Fruit fly (Drosophila melanogaster) whole organism, embryonic: Measurements from ENCODE around the gene D12.

Experiments
- BEAF-32 ChIP-seq: fragments of 200-800 bp; sonication (Bioruptor generic); optimal IDR thresholded peaks from 3 replicates; lab custom pipeline; 2017; ENCODE audit warnings: missing biosample characterization, missing genetic modification characterization, mild to moderate bottlenecking, moderate library complexity, missing genetic modification reagents
- CG10321 ChIP-seq: fragments of 200-800 bp; sonication (Bioruptor generic); IDR thresholded peaks from 2 replicates; pipeline ENCODE4 v1.3.6; 2022; ENCODE audit warnings: missing biosample characterization, missing genetic modification characterization
- CG10462 ChIP-seq: fragments of 200-800 bp; sonication (Bioruptor generic); optimal IDR thresholded peaks from 2 replicates; lab custom pipeline; 2016; ENCODE audit warnings: missing biosample characterization, missing genetic modification characterization
- CG10565 ChIP-seq: fragments of 200-800 bp; sonication (Bioruptor generic); optimal IDR thresholded peaks from 3 replicates; lab custom pipeline; 2016; ENCODE audit warnings: missing biosample characterization, mild to moderate bottlenecking, missing genetic modification characterization
- CG11456 ChIP-seq: fragments of 200-800 bp; sonication (Bioruptor generic); IDR thresholded peaks from 3 replicates; pipeline ENCODE4 v1.3.6; 2022; ENCODE audit warnings: missing biosample characterization, missing genetic modification characterization
- CG12219 ChIP-seq: fragments of 200-800 bp; sonication (Bioruptor generic); optimal IDR thresholded peaks from 3 replicates; lab custom pipeline; 2018; ENCODE audit warnings: missing biosample characterization, mild to moderate bottlenecking, missing genetic modification characterization
- CG1233 ChIP-seq: fragments of 200-800 bp; sonication (Bioruptor generic); optimal IDR thresholded peaks from 4 replicates; lab custom pipeline; 2018; ENCODE audit warnings: missing biosample characterization, mild to moderate bottlenecking, missing genetic modification characterization
- CG15269 ChIP-seq: fragments of 200-800 bp; sonication (Bioruptor generic); optimal IDR thresholded peaks from 2 replicates; lab custom pipeline; 2018; ENCODE audit warnings: missing biosample characterization, mild to moderate bottlenecking, missing genetic modification characterization, moderate library complexity
- CG1602 ChIP-seq: fragments of 200-800 bp; sonication (Bioruptor generic); optimal IDR thresholded peaks from 3 replicates; lab custom pipeline; 2016; ENCODE audit warnings: missing biosample characterization, missing genetic modification characterization
- CG17612 ChIP-seq: fragments of 200-800 bp; sonication (Bioruptor generic); IDR thresholded peaks from 2 replicates; pipeline ENCODE4 v1.3.6; 2022; ENCODE audit warnings: missing biosample characterization, missing genetic modification characterization
- CG17829 ChIP-seq: fragments of 200-800 bp; optimal IDR thresholded peaks from 2 replicates; lab custom pipeline; 2019; ENCODE audit warnings: missing biosample characterization, mild to moderate bottlenecking, missing genetic modification characterization, moderate library complexity
- CG18011 ChIP-seq: fragments of 200-800 bp; sonication (Bioruptor generic); optimal IDR thresholded peaks from 2 replicates; lab custom pipeline; 2017; ENCODE audit warnings: missing biosample characterization, missing genetic modification characterization, mild to moderate bottlenecking, moderate library complexity, missing genotype
- CG31224 ChIP-seq: fragments of 200-800 bp; sonication (Bioruptor generic); IDR thresholded peaks from 2 replicates; pipeline ENCODE4 v1.3.6; 2022; ENCODE audit warnings: missing biosample characterization, missing genetic modification characterization
- CG31388 ChIP-seq: fragments of 200-800 bp; sonication (Bioruptor generic); optimal IDR thresholded peaks from 2 replicates; lab custom pipeline; 2016; ENCODE audit warnings: missing biosample characterization, missing genetic modification characterization
- CG34376 ChIP-seq: fragments of 200-800 bp; sonication (Bioruptor generic); optimal IDR thresholded peaks from 2 replicates; lab custom pipeline; 2018; ENCODE audit warnings: missing biosample characterization, mild to moderate bottlenecking, missing genetic modification characterization
- CG3726 ChIP-seq: fragments of 200-800 bp; sonication (Bioruptor generic); IDR thresholded peaks from 3 replicates; pipeline ENCODE4, ENCODE4 v1.3.6; 2022; ENCODE audit warnings: missing biosample characterization, missing genetic modification characterization
- CG4820 ChIP-seq: fragments of 200-800 bp; sonication (Bioruptor generic); optimal IDR thresholded peaks from 3 replicates; lab custom pipeline; 2016; ENCODE audit warnings: missing biosample characterization, missing genetic modification characterization
- CG6175 ChIP-seq: fragments of 200-800 bp; sonication (Bioruptor generic); IDR thresholded peaks from 3 replicates; pipeline ENCODE4 v1.3.6; 2022; ENCODE audit warnings: missing biosample characterization, missing genetic modification characterization
- D19A ChIP-seq: fragments of 200-800 bp; optimal IDR thresholded peaks from 3 replicates; lab custom pipeline; 2019; ENCODE audit warnings: missing biosample characterization, mild to moderate bottlenecking, missing genetic modification characterization, moderate library complexity
- Deaf1 ChIP-seq: fragments of 200-800 bp; optimal IDR thresholded peaks from 3 replicates; lab custom pipeline; 2019; ENCODE audit warnings: missing biosample characterization, mild to moderate bottlenecking, missing genetic modification characterization, moderate library complexity
- H2.0 ChIP-seq: fragments of 200-800 bp; sonication (Bioruptor generic); IDR thresholded peaks from 2 replicates; pipeline ENCODE4 v1.3.6; 2022; ENCODE audit warnings: missing biosample characterization, missing genetic modification characterization
- HHEX ChIP-seq: fragments of 200-800 bp; sonication (Bioruptor generic); optimal IDR thresholded peaks from 3 replicates; lab custom pipeline; 2017; ENCODE audit warnings: missing biosample characterization, mild to moderate bottlenecking, missing genetic modification characterization, missing genetic modification reagents
- Max ChIP-seq: fragments of 200-800 bp; sonication (Bioruptor generic); optimal IDR thresholded peaks from 2 replicates; lab custom pipeline; 2016; ENCODE audit warnings: missing biosample characterization, mild to moderate bottlenecking, missing genetic modification characterization
- Med ChIP-seq: fragments of 200-800 bp; sonication (Bioruptor generic); peaks from one replicate; lab custom pipeline; 2016; ENCODE audit warnings: missing biosample characterization, missing genetic modification characterization, mild to moderate bottlenecking, inconsistent platforms, moderate library complexity
- Neu2 ChIP-seq: fragments of 200-800 bp; sonication (Bioruptor generic); optimal IDR thresholded peaks from 3 replicates; lab custom pipeline; 2016; ENCODE audit warnings: missing biosample characterization, missing genetic modification characterization, borderline replicate concordance
- NfI ChIP-seq: fragments of 200-800 bp; sonication (Bioruptor generic); optimal IDR thresholded peaks from 3 replicates; lab custom pipeline; 2018; ENCODE audit warnings: missing biosample characterization, mild to moderate bottlenecking, missing genetic modification characterization, moderate library complexity
- Ravus ChIP-seq: fragments of 200-800 bp; sonication (Bioruptor generic); IDR thresholded peaks from 2 replicates; pipeline ENCODE4 v1.3.6; 2022; ENCODE audit warnings: missing biosample characterization, missing genetic modification characterization
- Sin3A ChIP-seq: fragments of >200 bp; optimal IDR thresholded peaks from 2 replicates; lab custom pipeline; 2018
- Sry-δ ChIP-seq: fragments of 200-800 bp; sonication (Bioruptor generic); optimal IDR thresholded peaks from 2 replicates; lab custom pipeline; 2016; ENCODE audit warnings: missing biosample characterization, missing genetic modification characterization
- Tbp ChIP-seq: fragments of >200 bp; optimal IDR thresholded peaks from 2 replicates; lab custom pipeline; 2018; ENCODE audit warnings: missing biosample characterization, missing genetic modification characterization
- abd-A ChIP-seq: fragments of 200-800 bp; sonication (Bioruptor generic); optimal IDR thresholded peaks from 3 replicates; lab custom pipeline; 2019; ENCODE audit warnings: missing biosample characterization, mild to moderate bottlenecking, missing genetic modification characterization, moderate library complexity
- bowl ChIP-seq: fragments of 200-800 bp; sonication (Bioruptor generic); IDR thresholded peaks from 2 replicates; pipeline ENCODE4 v1.3.6; 2022; ENCODE audit warnings: missing biosample characterization, missing genetic modification characterization
- br ChIP-seq: fragments of >200 bp; optimal IDR thresholded peaks from 2 replicates; lab custom pipeline; 2017
- bsh ChIP-seq, 2 experiments: fragments of 200-800 bp; sonication (Bioruptor generic); optimal IDR thresholded peaks; 2 replicates each; lab custom pipeline; 2017 to 2018; ENCODE audit warnings: mild to moderate bottlenecking in 2 of 2, missing biosample characterization in 2 of 2, missing genetic modification characterization in 2 of 2, moderate library complexity in 1 of 2
- dan ChIP-seq: fragments of 200-800 bp; sonication (Bioruptor generic); IDR thresholded peaks from 2 replicates; pipeline ENCODE4 v1.3.6; 2022; ENCODE audit warnings: missing biosample characterization, missing genetic modification characterization
- exex ChIP-seq: fragments of 200-800 bp; sonication (Bioruptor generic); optimal IDR thresholded peaks from 4 replicates; lab custom pipeline; 2018; ENCODE audit warnings: missing biosample characterization, mild to moderate bottlenecking, missing genetic modification characterization, moderate library complexity
- gce ChIP-seq: fragments of 200-800 bp; sonication (Bioruptor generic); IDR thresholded peaks from 3 replicates; pipeline ENCODE4 v1.3.6; 2022; ENCODE audit warnings: missing biosample characterization, missing genetic modification characterization
- ham ChIP-seq: fragments of 200-800 bp; sonication (Bioruptor generic); IDR thresholded peaks from 2 replicates; pipeline ENCODE4 v1.3.6; 2022; ENCODE audit warnings: missing biosample characterization, missing genetic modification characterization
- hkb ChIP-seq, 2 experiments: fragments of 200-800 bp in 1 of 2; fragments of >200 bp in 1 of 2; sonication (Bioruptor generic) in 1 of 2; IDR thresholded peaks in 1 of 2; optimal IDR thresholded peaks in 1 of 2; 2 replicates each; pipeline versions ENCODE4 v1.3.6 to Lab custom; 2017 to 2022; ENCODE audit warnings: missing biosample characterization in 1 of 2, missing genetic modification characterization in 1 of 2
- klu ChIP-seq: fragments of 200-800 bp; sonication (Bioruptor generic); IDR thresholded peaks from 2 replicates; pipeline ENCODE4 v1.3.6; 2022; ENCODE audit warnings: missing biosample characterization, missing genetic modification characterization
- org-1 ChIP-seq: fragments of 200-800 bp; sonication (Bioruptor generic); optimal IDR thresholded peaks from 2 replicates; lab custom pipeline; 2017; ENCODE audit warnings: missing biosample characterization, missing genetic modification characterization
- peb ChIP-seq: fragments of 200-800 bp; sonication (Bioruptor generic); IDR thresholded peaks from 2 replicates; pipeline ENCODE4 v1.3.6; 2022; ENCODE audit warnings: missing biosample characterization, missing genetic modification characterization
- phol ChIP-seq: fragments of 200-800 bp; sonication (Bioruptor generic); optimal IDR thresholded peaks from 3 replicates; lab custom pipeline; 2018; ENCODE audit warnings: missing biosample characterization, mild to moderate bottlenecking, missing genetic modification characterization, moderate library complexity
- prd ChIP-seq, 3 experiments: fragments of >200 bp in 2 of 3; fragments of 200-800 bp in 1 of 3; sonication (Bioruptor generic) in 1 of 3; optimal IDR thresholded peaks in 2 of 3; IDR thresholded peaks in 1 of 3; 2 replicates in 2 of 3; 3 replicates in 1 of 3; pipeline versions ENCODE4 v1.3.6 to Lab custom; 2017 to 2022; ENCODE audit warnings: missing biosample characterization in 1 of 3, missing genetic modification characterization in 1 of 3
- row ChIP-seq: fragments of 200-800 bp; sonication (Bioruptor generic); IDR thresholded peaks from 3 replicates; pipeline ENCODE4 v1.3.6; 2022; ENCODE audit warnings: missing biosample characterization, missing genetic modification characterization
- sqz ChIP-seq: fragments of 200-800 bp; sonication (Bioruptor generic); optimal IDR thresholded peaks from 3 replicates; lab custom pipeline; 2018; ENCODE audit warnings: missing biosample characterization, mild to moderate bottlenecking, missing genetic modification characterization
- usp ChIP-seq: fragments of >200 bp; optimal IDR thresholded peaks from 2 replicates; lab custom pipeline; 2017; ENCODE audit warnings: missing biosample characterization, missing genetic modification characterization
- vfl ChIP-seq: fragments of 200-800 bp; sonication (Bioruptor generic); optimal IDR thresholded peaks from 2 replicates; lab custom pipeline; 2016; ENCODE audit warnings: missing biosample characterization, missing genetic modification characterization
- yki ChIP-seq: fragments of >200 bp; optimal IDR thresholded peaks from 3 replicates; lab custom pipeline; 2018

The D12 gene

dm6 chr2L:8403286-8404270 lies 33.6 kb downstream of the D12 start, which contains the start of gene emb (continued):
- no peak for TF ChIP-seq CG15269
- peak; percentile 37 for TF ChIP-seq NfI
- no peak for TF ChIP-seq Neu2 (GFP tag; lab: Kevin White, UChicago)
- no peak for TF ChIP-seq exex (tag; lab: Kevin White, UChicago)
- peak; percentile 91 for TF ChIP-seq BEAF-32
- TF ChIP-seq Max = peak; percentile 49
- TF ChIP-seq bsh (GFP tag; optimal IDR thresholded peaks at IDR 0.05; lab: Kevin White, UChicago) = peak; percentile 7 to 76
- peak; percentile 67 for TF ChIP-seq sqz
- 0 out of 2 replicates have a peak, but pooled peaks have one; percentile 22 for TF ChIP-seq H2.0 (GFP tag; lab: Robert Waterston, UW)
- no peak for TF ChIP-seq CG10565 (GFP tag; lab: Kevin White, UChicago)
- no peak for TF ChIP-seq CG31224 (GFP tag; lab: Robert Waterston, UW)
- TF ChIP-seq Ravus (GFP tag; lab: Robert Waterston, UW) = no peak
- TF ChIP-seq CG17612 (GFP tag; lab: Robert Waterston, UW) = no peak
- TF ChIP-seq CG4820 (GFP tag; lab: Kevin White, UChicago) = peak; percentile 48
- TF ChIP-seq CG1602 (GFP tag; lab: Kevin White, UChicago) = peak; percentile 33
- TF ChIP-seq abd-A (tag; lab: Kevin White, UChicago) = no peak
- peak; percentile 93 for TF ChIP-seq Med (GFP tag; lab: Kevin White, UChicago)
- TF ChIP-seq CG6175 = no peak
- peak; percentile 82 for TF ChIP-seq Sin3A (lab: Kevin White, UChicago)
- no peak for TF ChIP-seq CG3726 (GFP tag; lab: Robert Waterston, UW)
- peak; percentile 89 for TF ChIP-seq Sry-δ (GFP tag; lab: Kevin White, UChicago)
- TF ChIP-seq bowl (GFP tag; lab: Robert Waterston, UW) = no peak
- TF ChIP-seq CG31388 = no peak
- no peak for TF ChIP-seq peb (GFP tag; lab: Robert Waterston, UW)
- no peak for TF ChIP-seq ham (GFP tag; lab: Robert Waterston, UW)
- TF ChIP-seq Deaf1 (tag; lab: Kevin White, UChicago) = no peak
- no peak for TF ChIP-seq CG18011
- no peak for TF ChIP-seq usp
- TF ChIP-seq Tbp (GFP tag; lab: Kevin White, UChicago) = no peak
- no peak for TF ChIP-seq org-1 (GFP tag; lab: Kevin White, UChicago)
- no peak for TF ChIP-seq HHEX (GFP tag; lab: Kevin White, UChicago)
- TF ChIP-seq CG10462 (GFP tag; lab: Kevin White, UChicago) = no peak
- no peak for TF ChIP-seq dan (GFP tag; lab: Robert Waterston, UW)
- TF ChIP-seq gce (GFP tag; lab: Robert Waterston, UW) = no peak
- peak; percentile 76 for TF ChIP-seq row (GFP tag; lab: Robert Waterston, UW)
- no peak for TF ChIP-seq prd (optimal IDR thresholded peaks at IDR 0.05; lab: Kevin White, UChicago)
- TF ChIP-seq prd (GFP tag; IDR thresholded peaks at IDR 0.05; lab: Robert Waterston, UW) = peak; percentile 31; the same call in 1 of the 3 replicates
- peak; percentile 0 for TF ChIP-seq CG12219 (GFP tag; lab: Kevin White, UChicago)
- no peak for TF ChIP-seq hkb (optimal IDR thresholded peaks at IDR 0.05; lab: Kevin White, UChicago)
- no peak for TF ChIP-seq hkb (GFP tag; IDR thresholded peaks at IDR 0.05; lab: Robert Waterston, UW)
- TF ChIP-seq br (lab: Kevin White, UChicago) = no peak
- TF ChIP-seq CG11456 = peak; percentile 26; the same call in 2 of the 3 replicates
- TF ChIP-seq CG10321 (GFP tag; lab: Robert Waterston, UW) = no peak
- TF ChIP-seq CG1233 = peak; percentile 40
- TF ChIP-seq yki (lab: Kevin White, UChicago) = no peak
- no peak for TF ChIP-seq klu
- TF ChIP-seq vfl (GFP tag; lab: Kevin White, UChicago) = peak; percentile 34
- peak; percentile 68 for TF ChIP-seq phol (tag; lab: Kevin White, UChicago)
- TF ChIP-seq CG34376 (GFP tag; lab: Kevin White, UChicago) = peak; percentile 24
- TF ChIP-seq D19A = peak; percentile 19
- peak; percentile 71 for TF ChIP-seq CG17829 (tag; lab: Kevin White, UChicago)
